Fruit fly (Drosophila melanogaster): ENCODE data around the gene Glg1.
A peak's percentile ranks its signal among the peaks of the same experiment; 100 is the strongest.

The Glg1 gene

dm6 chr3L:21508621-21509020, 1.3 kb upstream of the Glg1 start:
- TF ChIP-seq EcR (GFP tag; optimal IDR thresholded peaks at IDR 0.05) (peak; percentile 73), CG9948 (tag; optimal IDR thresholded peaks at IDR 0.05) (no peak)

- no peak for TF ChIP-seq CG8301 (tag; optimal IDR thresholded peaks at IDR 0.05)
- no peak for TF ChIP-seq Pif1A (GFP tag; optimal IDR thresholded peaks at IDR 0.05)
- TF ChIP-seq CG9948 (tag; optimal IDR thresholded peaks at IDR 0.05) = no peak
- TF ChIP-seq CG32121 (GFP tag; IDR thresholded peaks at IDR 0.05) = no peak
- no peak for TF ChIP-seq CG13204 (GFP tag; optimal IDR thresholded peaks at IDR 0.05)
- no peak for TF ChIP-seq Snoo (tag; optimal IDR thresholded peaks at IDR 0.05)
- TF ChIP-seq CG10348 (GFP tag; IDR thresholded peaks at IDR 0.05) = no peak
- no peak for TF ChIP-seq CG12605 (GFP tag; IDR thresholded peaks at IDR 0.05)
- no peak for TF ChIP-seq CG15710 (tag; optimal IDR thresholded peaks at IDR 0.05)
- TF ChIP-seq Ets98B (GFP tag; IDR thresholded peaks at IDR 0.05) = no peak
- no peak for TF ChIP-seq rn (GFP tag; IDR thresholded peaks at IDR 0.05)
- no peak for TF ChIP-seq CG34367 (tag; optimal IDR thresholded peaks at IDR 0.05)
- TF ChIP-seq CG14655 (GFP tag; optimal IDR thresholded peaks at IDR 0.05) = no peak
- TF ChIP-seq CG17806 (tag; optimal IDR thresholded peaks at IDR 0.05) = no peak
- no peak for TF ChIP-seq Pif1B (GFP tag; optimal IDR thresholded peaks at IDR 0.05)
- no peak for TF ChIP-seq fd96Ca (GFP tag; IDR thresholded peaks at IDR 0.05)
- TF ChIP-seq CG4496 (GFP tag; IDR thresholded peaks at IDR 0.05) = no peak
- no peak for TF ChIP-seq CG8159 (tag; optimal IDR thresholded peaks at IDR 0.05)
- TF ChIP-seq EcR (GFP tag; optimal IDR thresholded peaks at IDR 0.05) = no peak
- no peak for TF ChIP-seq D1 (tag; optimal IDR thresholded peaks at IDR 0.05)
Observed at dm6 chr3L:21507955-21508354, 617 bp upstream of the Glg1 start.

dm6 chr3L:21501928-21502327, 5.4 kb downstream of the Glg1 start:
- no peak for TF ChIP-seq CG34367 (tag; optimal IDR thresholded peaks at IDR 0.05)
- TF ChIP-seq CG8301 (tag; optimal IDR thresholded peaks at IDR 0.05) = no peak
- TF ChIP-seq Pif1B (GFP tag; optimal IDR thresholded peaks at IDR 0.05) = no peak
- TF ChIP-seq CG9948 (tag; optimal IDR thresholded peaks at IDR 0.05) = no peak
- TF ChIP-seq rn (GFP tag; IDR thresholded peaks at IDR 0.05) = no peak
- no peak for TF ChIP-seq CG14655 (GFP tag; optimal IDR thresholded peaks at IDR 0.05)
- TF ChIP-seq Ets98B (GFP tag; IDR thresholded peaks at IDR 0.05) = no peak
- TF ChIP-seq D1 (tag; optimal IDR thresholded peaks at IDR 0.05) = no peak
- TF ChIP-seq CG10348 (GFP tag; IDR thresholded peaks at IDR 0.05) = no peak
- TF ChIP-seq fd96Ca (GFP tag; IDR thresholded peaks at IDR 0.05) = no peak
- no peak for TF ChIP-seq EcR (GFP tag; optimal IDR thresholded peaks at IDR 0.05)
- no peak for TF ChIP-seq CG12605 (GFP tag; IDR thresholded peaks at IDR 0.05)

- TF ChIP-seq CG17806 (tag; optimal IDR thresholded peaks at IDR 0.05) = no peak
- TF ChIP-seq gl (tag; optimal IDR thresholded peaks at IDR 0.05) = no peak
- TF ChIP-seq fd96Ca (GFP tag; IDR thresholded peaks at IDR 0.05) = no peak
- no peak for TF ChIP-seq rn (GFP tag; IDR thresholded peaks at IDR 0.05)
- TF ChIP-seq CG34367 (tag; optimal IDR thresholded peaks at IDR 0.05) = no peak
- TF ChIP-seq CG4496 (GFP tag; IDR thresholded peaks at IDR 0.05) = no peak
- no peak for TF ChIP-seq CG14655 (GFP tag; optimal IDR thresholded peaks at IDR 0.05)
- TF ChIP-seq CG32121 (GFP tag; IDR thresholded peaks at IDR 0.05) = no peak
- TF ChIP-seq CG10348 (GFP tag; IDR thresholded peaks at IDR 0.05) = no peak
- TF ChIP-seq Snoo (tag; optimal IDR thresholded peaks at IDR 0.05) = no peak
Observed at dm6 chr3L:21501172-21501571, 6.2 kb downstream of the Glg1 start, which contains the start of gene Est-Q. Est-Q (plus strand) TSS chr3L:21501421.

dm6 chr3L:21496865-21497634, 10.3 kb downstream of the Glg1 start, which contains the start of gene Hr78:
Hr78 (minus strand) TSS chr3L:21497494.
- TF ChIP-seq EcR (GFP tag; optimal IDR thresholded peaks at IDR 0.05) = peak; percentile 77
- peak; percentile 60 for TF ChIP-seq CG34367 (tag; optimal IDR thresholded peaks at IDR 0.05)
- TF ChIP-seq Snoo (tag; optimal IDR thresholded peaks at IDR 0.05) = peak; percentile 71
- peak; percentile 73 for TF ChIP-seq CG32121 (GFP tag; IDR thresholded peaks at IDR 0.05)
- TF ChIP-seq CG17806 (tag; optimal IDR thresholded peaks at IDR 0.05) = peak; percentile 75
- TF ChIP-seq CG8301 (tag; optimal IDR thresholded peaks at IDR 0.05) = peak; percentile 81
- peak; percentile 46; the same call in 1 of the 3 replicates for TF ChIP-seq fd96Ca (GFP tag; IDR thresholded peaks at IDR 0.05)
- TF ChIP-seq CG15710 (tag; optimal IDR thresholded peaks at IDR 0.05) = peak; percentile 84
- peak; percentile 65 for TF ChIP-seq Pif1B (GFP tag; optimal IDR thresholded peaks at IDR 0.05)
- peak; percentile 63; the same call in 2 of the 3 replicates for TF ChIP-seq CG4496 (GFP tag; IDR thresholded peaks at IDR 0.05)
- TF ChIP-seq CG12605 (GFP tag; IDR thresholded peaks at IDR 0.05) = peak; percentile 35
- peak; percentile 83 for TF ChIP-seq CG9948 (tag; optimal IDR thresholded peaks at IDR 0.05)
- TF ChIP-seq gl (tag; optimal IDR thresholded peaks at IDR 0.05) = peak; percentile 19
- no peak for TF ChIP-seq rn (GFP tag; IDR thresholded peaks at IDR 0.05)
- TF ChIP-seq CG8159 (tag; optimal IDR thresholded peaks at IDR 0.05) = peak; percentile 84
- TF ChIP-seq Pif1A (GFP tag; optimal IDR thresholded peaks at IDR 0.05) = no peak
- no peak for TF ChIP-seq CG10348 (GFP tag; IDR thresholded peaks at IDR 0.05)
- TF ChIP-seq Ets98B (GFP tag; IDR thresholded peaks at IDR 0.05) = no peak; the same call in 1 of the 2 replicates
- no peak for TF ChIP-seq CG13204 (GFP tag; optimal IDR thresholded peaks at IDR 0.05)
- TF ChIP-seq D1 (tag; optimal IDR thresholded peaks at IDR 0.05) = peak; percentile 75
- no peak for TF ChIP-seq CG14655 (GFP tag; optimal IDR thresholded peaks at IDR 0.05)

- TF ChIP-seq CG10348 (GFP tag; IDR thresholded peaks at IDR 0.05) (no peak), Snoo (tag; optimal IDR thresholded peaks at IDR 0.05) (no peak), CG14655 (GFP tag; optimal IDR thresholded peaks at IDR 0.05) (no peak), rn (GFP tag; IDR thresholded peaks at IDR 0.05) (no peak), CG4496 (GFP tag; IDR thresholded peaks at IDR 0.05) (no peak), CG34367 (tag; optimal IDR thresholded peaks at IDR 0.05) (no peak), EcR (GFP tag; optimal IDR thresholded peaks at IDR 0.05) (no peak), CG12605 (GFP tag; IDR thresholded peaks at IDR 0.05) (no peak), CG13204 (GFP tag; optimal IDR thresholded peaks at IDR 0.05) (no peak), D1 (tag; optimal IDR thresholded peaks at IDR 0.05) (no peak), Ets98B (GFP tag; IDR thresholded peaks at IDR 0.05) (no peak), CG8159 (tag; optimal IDR thresholded peaks at IDR 0.05) (no peak), fd96Ca (GFP tag; IDR thresholded peaks at IDR 0.05) (no peak), CG32121 (GFP tag; IDR thresholded peaks at IDR 0.05) (no peak), CG9948 (tag; optimal IDR thresholded peaks at IDR 0.05) (no peak)
Observed at dm6 chr3L:21496502-21496864, 10.9 kb downstream of the Glg1 start.

All from whole organism, pupa.